Worm (Caenorhabditis elegans): Measurements from ENCODE around the gene F28F8.7.

ce11 chrV:15550408-15550807 is 40.0 kb downstream of the F28F8.7 start:
- TF ChIP-seq lin-11 (tag; optimal IDR thresholded peaks at IDR 0.05), result no peak
- TF ChIP-seq ama-1 (optimal IDR thresholded peaks at IDR 0.05), result no peak
- no peak for TF ChIP-seq snpc-4 (tag; optimal IDR thresholded peaks at IDR 0.05)
- no peak for TF ChIP-seq fos-1 (tag; optimal IDR thresholded peaks at IDR 0.05)
- TF ChIP-seq nhr-11 (tag; optimal IDR thresholded peaks at IDR 0.05), result no peak
- TF ChIP-seq lin-39 (tag; optimal IDR thresholded peaks at IDR 0.05), result no peak
- TF ChIP-seq mbf-1 (tag; optimal IDR thresholded peaks at IDR 0.05), result no peak
- TF ChIP-seq nhr-25 (tag; optimal IDR thresholded peaks at IDR 0.05), result no peak
- no peak for TF ChIP-seq ztf-11 (tag; optimal IDR thresholded peaks at IDR 0.05)
- TF ChIP-seq mdl-1 (tag; optimal IDR thresholded peaks at IDR 0.05), result no peak
- TF ChIP-seq skn-1 (tag; optimal IDR thresholded peaks at IDR 0.05), result no peak

All from whole organism, L2 larva.